Fruit fly (Drosophila melanogaster): ENCODE data around the gene Pli.

The Pli gene

dm6 chr3R:23849599-23849998 is 40.3 kb downstream of the Pli start:
- TF ChIP-seq CG10321 (GFP tag; IDR thresholded peaks at IDR 0.05) (no peak), en (GFP tag; optimal IDR thresholded peaks at IDR 0.05) (no peak), Bgb (GFP tag; IDR thresholded peaks at IDR 0.05; ENCODE audit: partially characterized antibody) (peak; percentile 51), CG14860 (GFP tag; IDR thresholded peaks at IDR 0.05; ENCODE audit: partially characterized antibody) (peak; percentile 53; the same call in 1 of the 3 replicates), Med (GFP tag) (peak; percentile 56), gem (tag; optimal IDR thresholded peaks at IDR 0.05) (no peak), knrl (GFP tag; IDR thresholded peaks at IDR 0.05; ENCODE audit: partially characterized antibody) (peak; percentile 43; the same call in 1 of the 3 replicates), amos (GFP tag; IDR thresholded peaks at IDR 0.05; ENCODE audit: partially characterized antibody) (peak; percentile 47; the same call in 1 of the 2 replicates), ken (GFP tag; IDR thresholded peaks at IDR 0.05) (no peak), CG16815 (GFP tag; optimal IDR thresholded peaks at IDR 0.05) (no peak), vnd (GFP tag; IDR thresholded peaks at IDR 0.05; ENCODE audit: partially characterized antibody) (peak; percentile 55; the same call in 2 of the 3 replicates), mam (GFP tag; optimal IDR thresholded peaks at IDR 0.05) (no peak), Asciz (GFP tag; optimal IDR thresholded peaks at IDR 0.05) (no peak), CTCF (GFP tag; optimal IDR thresholded peaks at IDR 0.05) (peak; percentile 38), CG12769 (tag; optimal IDR thresholded peaks at IDR 0.05) (no peak)

- TF ChIP-seq zfh1 (GFP tag; IDR thresholded peaks at IDR 0.05), result 0 out of 3 replicates have a peak, but pooled peaks have one; percentile 5
- 0 out of 2 replicates have a peak, but pooled peaks have one; percentile 8 for TF ChIP-seq CG32772 (GFP tag; IDR thresholded peaks at IDR 0.05)
- no peak for TF ChIP-seq Lhr (GFP tag; optimal IDR thresholded peaks at IDR 0.05)
- TF ChIP-seq CG8765 (GFP tag; IDR thresholded peaks at IDR 0.05), result 0 out of 2 replicates have a peak, but pooled peaks have one; percentile 32
- TF ChIP-seq CG32532 (GFP tag; IDR thresholded peaks at IDR 0.05), result peak; percentile 12; the same call in 1 of the 2 replicates
- TF ChIP-seq CG16813 (GFP tag; IDR thresholded peaks at IDR 0.05; ENCODE audit: partially characterized antibody), result 0 out of 3 replicates have a peak, but pooled peaks have one; percentile 18
- peak; percentile 92 for TF ChIP-seq CG8478 (optimal IDR thresholded peaks at IDR 0.05)
- TF ChIP-seq Bgb (GFP tag; IDR thresholded peaks at IDR 0.05; ENCODE audit: partially characterized antibody), result 0 out of 2 replicates have a peak, but pooled peaks have one; percentile 27
- TF ChIP-seq luna (GFP tag; optimal IDR thresholded peaks at IDR 0.05), result no peak
- 0 out of 3 replicates have a peak, but pooled peaks have one; percentile 24 for TF ChIP-seq vnd (GFP tag; IDR thresholded peaks at IDR 0.05; ENCODE audit: partially characterized antibody)
- no peak for TF ChIP-seq grn (GFP tag; optimal IDR thresholded peaks at IDR 0.05)
- TF ChIP-seq phol (tag; optimal IDR thresholded peaks at IDR 0.05), result peak; percentile 14
- peak; percentile 70 for TF ChIP-seq CG10366 (GFP tag; IDR thresholded peaks at IDR 0.05)
- TF ChIP-seq mirr (GFP tag; optimal IDR thresholded peaks at IDR 0.05), result peak; percentile 0
- peak; percentile 42; the same call in 1 of the 2 replicates for TF ChIP-seq CG32767 (GFP tag; IDR thresholded peaks at IDR 0.05)
- TF ChIP-seq Fer3 (tag; optimal IDR thresholded peaks at IDR 0.05), result no peak
- no peak for TF ChIP-seq H15 (GFP tag; IDR thresholded peaks at IDR 0.05)
- no peak for TF ChIP-seq crp (GFP tag; optimal IDR thresholded peaks at IDR 0.05)
- peak; percentile 78 for TF ChIP-seq seq (GFP tag; IDR thresholded peaks at IDR 0.05)
- TF ChIP-seq Jarid2 (GFP tag; optimal IDR thresholded peaks at IDR 0.05), result no peak
- TF ChIP-seq CG12155 (GFP tag; optimal IDR thresholded peaks at IDR 0.05), result no peak
- peak; percentile 11 for TF ChIP-seq Deaf1 (tag; optimal IDR thresholded peaks at IDR 0.05)
- no peak for TF ChIP-seq NC2β (GFP tag; optimal IDR thresholded peaks at IDR 0.05)
- TF ChIP-seq lola (GFP tag; optimal IDR thresholded peaks at IDR 0.05), result peak in 1 of 3 experiments; percentile 40
- TF ChIP-seq C15 (GFP tag; IDR thresholded peaks at IDR 0.05), result no peak
- peak; percentile 87 for TF ChIP-seq ewg (GFP tag; optimal IDR thresholded peaks at IDR 0.05)
- no peak for TF ChIP-seq wdn (GFP tag; IDR thresholded peaks at IDR 0.05)
- TF ChIP-seq chinmo (GFP tag; IDR thresholded peaks at IDR 0.05; ENCODE audit: partially characterized antibody), result 0 out of 4 replicates have a peak, but pooled peaks have one; percentile 56
- TF ChIP-seq Nf-YC (tag; optimal IDR thresholded peaks at IDR 0.05), result peak; percentile 94
- TF ChIP-seq repo (GFP tag; optimal IDR thresholded peaks at IDR 0.05), result no peak
- no peak for TF ChIP-seq HLH3B (GFP tag; IDR thresholded peaks at IDR 0.05)
- peak; percentile 42; the same call in 1 of the 2 replicates for TF ChIP-seq chm (GFP tag; IDR thresholded peaks at IDR 0.05)
- peak; percentile 64 for TF ChIP-seq CG12071 (GFP tag; optimal IDR thresholded peaks at IDR 0.05)
- TF ChIP-seq abd-A (tag; optimal IDR thresholded peaks at IDR 0.05), result peak; percentile 92
- peak; percentile 29 for TF ChIP-seq CG6254 (GFP tag; optimal IDR thresholded peaks at IDR 0.05)
- TF ChIP-seq cg (GFP tag; optimal IDR thresholded peaks at IDR 0.05), result peak; percentile 94
Observed at dm6 chr3R:23846107-23846506, 43.7 kb downstream of the Pli start.

Measured in whole organism, embryonic.